Fruit fly (Drosophila melanogaster) whole organism, wandering third instar larva: ENCODE data around the gene CG10907.
A peak's percentile ranks its signal among the peaks of the same experiment; 100 is the strongest.

Source experiments
- CG32264 ChIP-seq: fragments of 200-800 bp; sonication (Bioruptor generic); optimal IDR thresholded peaks from 2 replicates; lab custom pipeline; 2016; ENCODE audit warnings: missing biosample characterization, missing genetic modification characterization
- CG9705 ChIP-seq: fragments of 200-800 bp; sonication (Bioruptor generic); optimal IDR thresholded peaks from 2 replicates; lab custom pipeline; 2018; ENCODE audit warnings: missing biosample characterization, mild to moderate bottlenecking, missing genetic modification characterization
- CrebA ChIP-seq: fragments of 200-800 bp; sonication (Bioruptor generic); optimal IDR thresholded peaks from 2 replicates; lab custom pipeline; 2016; ENCODE audit warnings: missing biosample characterization, mild to moderate bottlenecking, missing genetic modification characterization, borderline replicate concordance
- Dfd ChIP-seq: fragments of >200 bp; optimal IDR thresholded peaks from 2 replicates; lab custom pipeline; 2017; ENCODE audit warnings: missing biosample characterization, missing genetic modification characterization
- Dif ChIP-seq: fragments of 200-275, 200-300 bp; sonication (Bioruptor generic); optimal IDR thresholded peaks from 2 replicates; lab custom pipeline; 2018; ENCODE audit warnings: missing biosample characterization, missing genetic modification characterization; ENCODE audit not compliant: partially characterized antibody
- GATAd ChIP-seq: sonication (Bioruptor generic); optimal IDR thresholded peaks from 2 replicates; lab custom pipeline; 2016; ENCODE audit warnings: missing biosample characterization, missing genetic modification characterization
- Hr78 ChIP-seq: fragments of >200 bp; optimal IDR thresholded peaks from 2 replicates; lab custom pipeline; 2017; ENCODE audit warnings: missing biosample characterization, missing genetic modification characterization
- Hr83 ChIP-seq: fragments of 200-300 bp; sonication (Bioruptor generic); optimal IDR thresholded peaks from 2 replicates; lab custom pipeline; 2016; ENCODE audit warnings: missing biosample characterization, mild to moderate bottlenecking, missing genetic modification characterization, moderate library complexity; ENCODE audit not compliant: poor library complexity, severe bottlenecking
- Jra ChIP-seq: sonication (Bioruptor generic); optimal IDR thresholded peaks from 2 replicates; lab custom pipeline; 2016; ENCODE audit warnings: missing biosample characterization, missing genetic modification characterization
- Mio ChIP-seq: sonication (Bioruptor generic); optimal IDR thresholded peaks from 2 replicates; lab custom pipeline; 2016; ENCODE audit warnings: missing biosample characterization, missing genetic modification characterization
- Myc ChIP-seq: fragments of >200 bp; optimal IDR thresholded peaks from 2 replicates; lab custom pipeline; 2017
- N ChIP-seq: fragments of >200 bp; optimal IDR thresholded peaks from 2 replicates; lab custom pipeline; 2018; ENCODE audit warnings: missing biosample characterization, missing external identifiers, missing genetic modification characterization
- Rel ChIP-seq, 2 experiments: fragments of 200-800 bp; sonication (Bioruptor generic) in 1 of 2; optimal IDR thresholded peaks; 2 replicates in 1 of 2; 3 replicates in 1 of 2; lab custom pipeline; 2016 to 2019; ENCODE audit warnings: mild to moderate bottlenecking in 2 of 2, missing biosample characterization in 2 of 2, missing genetic modification characterization in 2 of 2, moderate library complexity in 1 of 2
- Vsx2 ChIP-seq: fragments of 200-300, 225-300 bp; sonication (Bioruptor generic); optimal IDR thresholded peaks from 2 replicates; lab custom pipeline; 2018; ENCODE audit warnings: missing biosample characterization, missing genetic modification characterization; ENCODE audit not compliant: partially characterized antibody
- br ChIP-seq: fragments of 200-800 bp; sonication (Bioruptor generic); optimal IDR thresholded peaks from 2 replicates; lab custom pipeline; 2016; ENCODE audit warnings: missing biosample characterization, missing genetic modification characterization
- brk ChIP-seq: fragments of 200-800 bp; sonication (Bioruptor generic); optimal IDR thresholded peaks from 2 replicates; lab custom pipeline; 2016; ENCODE audit warnings: missing biosample characterization, mild to moderate bottlenecking, missing genetic modification characterization
- dmrt93B ChIP-seq: fragments of 200-800 bp; sonication (Bioruptor generic); optimal IDR thresholded peaks from 2 replicates; lab custom pipeline; 2018; ENCODE audit warnings: missing biosample characterization, mild to moderate bottlenecking, missing genetic modification characterization
- dsf ChIP-seq: sonication (Bioruptor generic); optimal IDR thresholded peaks from 2 replicates; lab custom pipeline; 2016; ENCODE audit warnings: missing biosample characterization, missing genetic modification characterization, borderline replicate concordance
- ey ChIP-seq: fragments of 200-800 bp; sonication (Bioruptor generic); optimal IDR thresholded peaks from 2 replicates; lab custom pipeline; 2016; ENCODE audit warnings: missing biosample characterization, missing genetic modification characterization
- foxo ChIP-seq, 2 experiments: fragments of 200-800 bp; sonication (Bioruptor generic); optimal IDR thresholded peaks; 2 replicates in 1 of 2; 3 replicates in 1 of 2; lab custom pipeline; 2016 to 2017; ENCODE audit warnings: missing biosample characterization in 2 of 2, missing genetic modification characterization in 2 of 2
- fru ChIP-seq: fragments of 200-800 bp; sonication (Bioruptor generic); optimal IDR thresholded peaks from 3 replicates; lab custom pipeline; 2016; ENCODE audit warnings: missing biosample characterization, mild to moderate bottlenecking, missing genetic modification characterization
- h ChIP-seq: fragments of 200-800 bp; sonication (Bioruptor generic); optimal IDR thresholded peaks from 3 replicates; lab custom pipeline; 2016; ENCODE audit warnings: missing biosample characterization, mild to moderate bottlenecking, missing genetic modification characterization
- jim ChIP-seq: fragments of 175-275, 200-325 bp; sonication (Bioruptor generic); optimal IDR thresholded peaks from 2 replicates; lab custom pipeline; 2016; ENCODE audit warnings: missing biosample characterization, mild to moderate bottlenecking, missing genetic modification characterization
- pan ChIP-seq: fragments of >200 bp; optimal IDR thresholded peaks from 2 replicates; lab custom pipeline; 2017
- psq ChIP-seq: fragments of 200-800 bp; sonication (Bioruptor generic); optimal IDR thresholded peaks from 3 replicates; lab custom pipeline; 2017; ENCODE audit warnings: missing biosample characterization, mild to moderate bottlenecking, missing genetic modification characterization, moderate library complexity
- rgr ChIP-seq: fragments of 200-800 bp; sonication (Bioruptor generic); optimal IDR thresholded peaks from 3 replicates; lab custom pipeline; 2016; ENCODE audit warnings: missing biosample characterization, mild to moderate bottlenecking, missing genetic modification characterization
- sage ChIP-seq: fragments of 200-800 bp; sonication (Bioruptor generic); optimal IDR thresholded peaks from 2 replicates; lab custom pipeline; 2016; ENCODE audit warnings: missing biosample characterization, mild to moderate bottlenecking, missing genetic modification characterization
- tai ChIP-seq: sonication (Bioruptor generic); optimal IDR thresholded peaks from 2 replicates; lab custom pipeline; 2016; ENCODE audit warnings: missing biosample characterization, missing genetic modification characterization
- usp ChIP-seq: fragments of >200 bp; optimal IDR thresholded peaks from 2 replicates; lab custom pipeline; 2017; ENCODE audit warnings: missing biosample characterization, missing genetic modification characterization
- woc ChIP-seq: sonication (Bioruptor generic); optimal IDR thresholded peaks from 2 replicates; lab custom pipeline; 2016; ENCODE audit warnings: missing biosample characterization, mild to moderate bottlenecking, missing genetic modification characterization

Gene CG10907

dm6 chr3L:11825560-11826153, 32.3 kb downstream of the CG10907 start, which contains the start of gene CG32095:
Gene CG32095, minus strand, starts transcription at chr3L:11825732.
- TF ChIP-seq Myc (lab: Kevin White, UChicago) (no peak), ey (GFP tag; lab: Kevin White, UChicago) (no peak), Dfd (GFP tag; lab: Kevin White, UChicago) (no peak), GATAd (no peak), Rel (GFP tag; optimal IDR thresholded peaks at IDR 0.05; lab: Kevin White, UChicago) (no peak), Rel (tag; optimal IDR thresholded peaks at IDR 0.05; lab: Kevin White, UChicago) (peak; percentile 12), CG32264 (GFP tag; lab: Kevin White, UChicago) (no peak), rgr (GFP tag; lab: Kevin White, UChicago) (peak; percentile 11)
- TF ChIP-seq, all 38 proteins: peak for 2

- TF ChIP-seq Dif (no peak), Hr83 (GFP tag; lab: Kevin White, UChicago) (no peak), N (GFP tag; lab: Kevin White, UChicago) (no peak), pan (lab: Kevin White, UChicago) (no peak), br (GFP tag; lab: Kevin White, UChicago) (no peak), brk (GFP tag; lab: Kevin White, UChicago) (no peak), foxo (GFP tag; optimal IDR thresholded peaks at IDR 0.05; lab: Kevin White, UChicago) (no peak), Rel (GFP tag; optimal IDR thresholded peaks at IDR 0.05; lab: Kevin White, UChicago) (no peak), Rel (tag; optimal IDR thresholded peaks at IDR 0.05; lab: Kevin White, UChicago) (no peak), ey (GFP tag; lab: Kevin White, UChicago) (no peak), jim (GFP tag; lab: Kevin White, UChicago) (no peak), usp (GFP tag; lab: Kevin White, UChicago) (no peak), Dfd (GFP tag; lab: Kevin White, UChicago) (no peak), Myc (lab: Kevin White, UChicago) (no peak), sage (GFP tag; lab: Kevin White, UChicago) (no peak), CG9705 (GFP tag; lab: Kevin White, UChicago) (no peak), h (GFP tag; lab: Kevin White, UChicago) (no peak)
Measured at dm6 chr3L:11828730-11829129, 35.4 kb downstream of the CG10907 start, which contains the start of gene CG7264. Gene CG7264, plus strand, starts transcription at chr3L:11829030.

DNA sequence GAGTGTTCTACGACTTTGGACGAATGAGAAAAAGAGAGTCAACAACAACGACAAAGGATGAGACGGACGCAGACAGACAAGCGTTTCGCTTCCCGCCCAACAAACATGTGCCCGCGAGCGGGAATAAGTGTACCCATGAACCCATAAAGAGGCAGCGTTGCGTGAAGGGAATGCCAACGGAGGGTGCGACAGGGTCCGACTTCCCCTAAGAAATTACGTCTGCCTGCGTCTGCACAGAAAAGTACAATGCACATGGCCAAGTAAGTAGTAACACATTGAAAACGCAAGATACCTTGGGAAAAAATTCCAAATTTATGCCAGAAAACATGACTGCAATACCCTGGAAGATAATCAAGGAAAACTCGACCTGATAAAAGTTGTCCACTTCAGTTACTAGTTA, 37.9 kb downstream of the CG10907 start:
- no peak for TF ChIP-seq psq (GFP tag; lab: Kevin White, UChicago)
- TF ChIP-seq CrebA (GFP tag; lab: Kevin White, UChicago): no peak
- no peak for TF ChIP-seq Dif
- TF ChIP-seq Hr78: no peak
- TF ChIP-seq tai (GFP tag; lab: Kevin White, UChicago): no peak
- no peak for TF ChIP-seq CG9705 (GFP tag; lab: Kevin White, UChicago)
- no peak for TF ChIP-seq CG32264 (GFP tag; lab: Kevin White, UChicago)
- no peak for TF ChIP-seq pan (lab: Kevin White, UChicago)
- TF ChIP-seq Jra (GFP tag; lab: Kevin White, UChicago): no peak
- TF ChIP-seq usp (GFP tag; lab: Kevin White, UChicago): no peak
- no peak for TF ChIP-seq sage (GFP tag; lab: Kevin White, UChicago)
- TF ChIP-seq fru (GFP tag; lab: Kevin White, UChicago): no peak
- TF ChIP-seq brk (GFP tag; lab: Kevin White, UChicago): no peak
- TF ChIP-seq, all 38 proteins: peak for 0

DNA sequence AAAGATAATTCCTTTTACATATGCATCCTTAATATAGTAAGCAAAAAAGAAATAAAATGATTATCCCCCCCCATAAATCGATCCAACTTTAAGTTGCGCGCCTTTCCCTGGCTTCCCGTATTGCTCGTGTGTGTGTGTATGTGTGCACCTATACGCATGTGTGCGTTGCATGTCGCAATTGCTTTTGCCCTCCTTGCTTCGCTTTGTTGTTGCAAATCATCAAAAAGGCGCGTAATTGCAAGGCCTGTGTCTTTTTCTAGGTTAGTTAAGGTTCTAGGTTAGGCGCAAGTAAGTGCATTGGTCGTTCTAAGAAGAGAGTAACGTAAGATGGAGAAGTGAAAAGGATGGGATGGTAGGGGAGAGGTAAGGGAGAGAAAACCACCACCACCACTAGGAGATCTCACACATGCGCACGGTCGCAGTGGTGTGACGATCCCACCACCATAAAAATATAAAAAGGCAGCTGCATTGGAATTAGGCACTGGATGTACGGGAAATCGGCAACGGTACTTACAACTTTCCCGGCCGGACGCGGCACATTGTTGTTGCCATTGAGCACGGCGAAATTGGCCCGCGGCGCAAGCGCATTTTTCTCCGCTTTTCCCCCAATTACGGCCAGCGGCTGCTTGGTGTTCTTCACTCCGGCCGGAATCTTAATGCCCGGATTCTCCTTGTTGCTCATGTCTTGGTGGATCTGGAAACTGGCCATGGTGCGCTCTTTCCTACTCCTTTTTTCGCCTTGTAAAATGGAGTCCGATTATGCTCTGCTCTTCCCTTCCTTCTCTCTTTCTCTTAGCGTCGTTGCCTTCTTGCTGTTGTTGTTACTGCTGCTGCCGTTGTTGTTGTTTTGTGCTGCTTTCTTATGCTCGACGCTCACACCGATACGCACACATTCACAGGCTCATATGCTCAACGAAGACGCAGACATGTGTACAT, 39.3 kb downstream of the CG10907 start:
- no peak for TF ChIP-seq Hr78
- no peak for TF ChIP-seq Jra (GFP tag; lab: Kevin White, UChicago)
- no peak for TF ChIP-seq CrebA (GFP tag; lab: Kevin White, UChicago)
- TF ChIP-seq br (GFP tag; lab: Kevin White, UChicago): no peak
- no peak for TF ChIP-seq brk (GFP tag; lab: Kevin White, UChicago)
- no peak for TF ChIP-seq Vsx2 (GFP tag; lab: Kevin White, UChicago)
- no peak for TF ChIP-seq jim (GFP tag; lab: Kevin White, UChicago)

dm6 chr3L:11833296-11833717, 40.0 kb downstream of the CG10907 start, which contains the start of gene CycA:
Gene CycA, minus strand, starts transcription at chr3L:11833578.
- TF ChIP-seq dmrt93B (GFP tag; lab: Kevin White, UChicago): no peak
- no peak for TF ChIP-seq CG9705 (GFP tag; lab: Kevin White, UChicago)
- TF ChIP-seq br (GFP tag; lab: Kevin White, UChicago): no peak
- no peak for TF ChIP-seq Dfd (GFP tag; lab: Kevin White, UChicago)
- TF ChIP-seq woc (GFP tag; lab: Kevin White, UChicago): no peak
- no peak for TF ChIP-seq Hr83 (GFP tag; lab: Kevin White, UChicago)
- no peak for TF ChIP-seq Myc (lab: Kevin White, UChicago)
- no peak for TF ChIP-seq jim (GFP tag; lab: Kevin White, UChicago)
- peak; percentile 6 for TF ChIP-seq h (GFP tag; lab: Kevin White, UChicago)
- no peak for TF ChIP-seq GATAd
- no peak for TF ChIP-seq Hr78
- TF ChIP-seq N (GFP tag; lab: Kevin White, UChicago): no peak
- TF ChIP-seq foxo (GFP tag; optimal IDR thresholded peaks at IDR 0.05; lab: Kevin White, UChicago): peak in 1 of 2 experiments; percentile 11
- peak; percentile 46 for TF ChIP-seq Dif
- no peak for TF ChIP-seq usp (GFP tag; lab: Kevin White, UChicago)
- no peak for TF ChIP-seq Mio (GFP tag; lab: Kevin White, UChicago)
- peak; percentile 6 for TF ChIP-seq ey (GFP tag; lab: Kevin White, UChicago)
- TF ChIP-seq psq (GFP tag; lab: Kevin White, UChicago): no peak
- peak; percentile 22 for TF ChIP-seq Vsx2 (GFP tag; lab: Kevin White, UChicago)
- no peak for TF ChIP-seq Jra (GFP tag; lab: Kevin White, UChicago)
- TF ChIP-seq dsf (GFP tag; lab: Kevin White, UChicago): no peak
- peak; percentile 22 for TF ChIP-seq rgr (GFP tag; lab: Kevin White, UChicago)
- no peak for TF ChIP-seq Rel (GFP tag; optimal IDR thresholded peaks at IDR 0.05; lab: Kevin White, UChicago)
- peak; percentile 57 for TF ChIP-seq Rel (tag; optimal IDR thresholded peaks at IDR 0.05; lab: Kevin White, UChicago)
- TF ChIP-seq, all 38 proteins: peak for 7
